Worm (Caenorhabditis elegans) whole organism, young adult: ENCODE data around the gene C02F5.5.
A peak's percentile ranks its signal among the peaks of the same experiment; 100 is the strongest.

Source experiments
- F39B2.1 ChIP-seq: fragments of 200-800 bp; sonication (Bioruptor generic); IDR thresholded peaks from 2 replicates; pipeline ENCODE4 v1.3.6; 2022; ENCODE audit warnings: missing genetic modification reagents, missing genetic modification characterization, missing compliant biosample characterization
- F57C9.4 ChIP-seq: sonication (generic microtip); optimal IDR thresholded peaks from 2 replicates; lab custom pipeline; 2017; ENCODE audit warnings: mild to moderate bottlenecking, missing genetic modification characterization, missing compliant biosample characterization
- T26A5.8 ChIP-seq: sonication (generic microtip); optimal IDR thresholded peaks from 2 replicates; lab custom pipeline; 2016; ENCODE audit warnings: missing genetic modification characterization, missing compliant biosample characterization
- Y79H2A.3 ChIP-seq: fragments of 200-800 bp; sonication (Bioruptor generic); conservative IDR thresholded peaks from 2 replicates; pipeline ENCODE4 v1.3.6; 2022; ENCODE audit warnings: missing genetic modification reagents, missing genetic modification characterization, missing compliant biosample characterization
- aptf-2 ChIP-seq: fragments of 200-800 bp; sonication (Bioruptor generic); conservative IDR thresholded peaks from 2 replicates; pipeline ENCODE4 v1.3.6; 2022; ENCODE audit warnings: missing genetic modification reagents, missing genetic modification characterization, missing compliant biosample characterization
- attf-3 ChIP-seq: fragments of 200-800 bp; sonication (Bioruptor generic); conservative IDR thresholded peaks from 2 replicates; pipeline ENCODE4 v1.3.6; 2022; ENCODE audit warnings: missing genetic modification reagents, missing genetic modification characterization, missing compliant biosample characterization
- nfya-1 ChIP-seq: sonication (generic microtip); optimal IDR thresholded peaks from 2 replicates; lab custom pipeline; 2017; ENCODE audit warnings: antibody characterized with exemption, missing compliant biosample characterization, missing genetic modification characterization, borderline replicate concordance; ENCODE audit not compliant: insufficient read depth
- nfyb-1 ChIP-seq: fragments of 200-800 bp; sonication (Bioruptor generic); IDR thresholded peaks from 2 replicates; pipeline ENCODE4 v1.3.6; 2022; ENCODE audit warnings: missing genetic modification reagents, missing genetic modification characterization, missing compliant biosample characterization
- sea-2 ChIP-seq: fragments of 200-800 bp; sonication (Bioruptor generic); IDR thresholded peaks from 2 replicates; pipeline ENCODE4 v1.3.6; 2022; ENCODE audit warnings: missing genetic modification characterization, missing compliant biosample characterization
- snpc-4 ChIP-seq, 5 experiments: fragments of 150-350 bp in 1 of 5; sonication (generic microtip) in 4 of 5; optimal IDR thresholded peaks; 2 replicates each; lab custom pipeline; 2014 to 2018; ENCODE audit warnings: missing genetic modification characterization in 5 of 5, missing biosample characterization in 3 of 5, antibody characterized with exemption in 2 of 5, mild to moderate bottlenecking in 2 of 5, missing compliant biosample characterization in 2 of 5, missing genotype in 2 of 5, moderate library complexity in 2 of 5, missing genetic modification reagents in 1 of 5

ce11 chrIII:8224769-8225168, 11.2 kb upstream of the C02F5.5 start, which contains the start of gene mob-4:
- TF ChIP-seq snpc-4 (GFP tag; optimal IDR thresholded peaks at IDR 0.05; lab: Kevin White, UChicago), result no peak
- TF ChIP-seq snpc-4 (tag; optimal IDR thresholded peaks at IDR 0.05; lab: Kevin White, UChicago), result no peak
- no peak for TF ChIP-seq sea-2 (GFP tag; lab: Robert Waterston, UW)
- no peak for TF ChIP-seq nfya-1 (tag; lab: Kevin White, UChicago)
- no peak for TF ChIP-seq nfyb-1
- no peak for TF ChIP-seq F39B2.1
- no peak for TF ChIP-seq T26A5.8 (tag; lab: Kevin White, UChicago)
- no peak for TF ChIP-seq aptf-2 (GFP tag; lab: Robert Waterston, UW)
- TF ChIP-seq F57C9.4, result no peak
- peak; percentile 88 for TF ChIP-seq attf-3 (GFP tag; lab: Robert Waterston, UW)
- TF ChIP-seq Y79H2A.3 (GFP tag; lab: Robert Waterston, UW), result no peak
